Fruit fly (Drosophila melanogaster): ENCODE measurements around the gene CG15011.

DNA sequence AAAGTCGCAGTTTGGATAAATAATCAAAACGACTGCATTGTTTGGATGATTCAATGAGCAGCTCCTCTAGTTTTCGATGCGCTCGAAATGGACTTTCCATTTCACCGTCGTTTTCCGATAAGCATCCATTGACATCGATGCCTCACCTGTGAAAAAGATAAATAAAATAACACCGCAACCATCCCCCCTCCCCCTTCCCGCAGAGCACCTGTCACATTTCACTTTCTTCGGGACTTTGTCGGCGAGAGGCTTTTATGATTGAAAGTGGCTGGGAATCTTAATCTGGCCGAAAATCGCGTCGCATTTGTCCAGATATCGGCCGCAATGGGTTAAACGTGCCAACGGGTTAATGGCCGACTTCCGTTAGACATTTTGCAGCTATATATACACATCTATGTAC is 10.3 kb upstream of the CG15011 start:
- TF ChIP-seq pan (optimal IDR thresholded peaks at IDR 0.05) (no peak), CG8478 (optimal IDR thresholded peaks at IDR 0.05) (no peak)

Measured in whole organism.